Worm (Caenorhabditis elegans): ENCODE measurements around the gene ints-2.

The ints-2 gene

DNA sequence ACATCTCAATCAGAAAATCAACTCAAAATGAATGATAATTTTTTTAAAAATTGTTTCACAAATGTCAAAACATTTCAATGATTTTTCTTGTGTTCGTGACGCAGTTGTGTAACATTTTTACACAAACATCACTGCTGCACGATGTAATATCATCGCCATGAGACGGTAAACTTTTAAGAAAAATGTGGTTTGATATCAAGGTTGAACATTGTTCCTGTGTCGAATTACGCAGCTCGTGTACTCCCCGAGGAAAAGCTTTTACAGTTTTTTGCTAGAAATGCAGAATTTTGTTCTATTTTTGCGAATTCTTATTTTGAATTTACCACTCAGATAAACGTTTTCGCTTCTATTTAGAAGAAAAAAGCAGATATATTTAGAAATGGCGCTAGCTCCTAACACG, 12.2 kb downstream of the ints-2 start (continued):
- no peak for TF ChIP-seq cey-2 (tag; optimal IDR thresholded peaks at IDR 0.05; ENCODE audit: borderline replicate concordance, insufficient read depth)
- TF ChIP-seq T20F7.1 (GFP tag; optimal IDR thresholded peaks at IDR 0.05): no peak

DNA sequence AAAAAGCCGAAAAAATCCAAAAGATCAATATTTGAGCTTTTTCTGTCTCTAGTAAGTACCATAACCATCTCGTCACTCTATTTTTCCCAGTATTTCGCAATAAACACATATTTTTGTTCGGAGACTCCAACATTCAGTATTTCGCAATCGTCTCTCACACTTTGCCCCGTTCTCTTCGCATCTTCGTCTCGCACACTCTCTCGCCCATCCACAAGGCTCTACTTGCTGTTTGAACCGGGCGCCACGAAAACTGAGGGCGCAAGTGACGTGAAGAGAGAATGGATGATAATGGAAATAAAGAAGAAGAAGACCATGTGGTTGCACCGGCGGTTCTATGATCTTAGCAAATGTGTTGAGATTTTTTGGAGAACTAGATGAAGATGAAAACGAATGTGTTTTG, 14.6 kb downstream of the ints-2 start:
- TF ChIP-seq madf-9 (GFP tag; conservative IDR thresholded peaks at IDR 0.05) (no peak), zfp-2 (tag; optimal IDR thresholded peaks at IDR 0.05) (peak; percentile 18), tra-1 (GFP tag; IDR thresholded peaks at IDR 0.05) (peak; percentile 54; the same call in 1 of the 2 replicates), dmd-9 (GFP tag; IDR thresholded peaks at IDR 0.05) (no peak), pqm-1 (tag; optimal IDR thresholded peaks at IDR 0.05) (peak; percentile 63), jun-1 (tag; optimal IDR thresholded peaks at IDR 0.05) (peak; percentile 81), sdz-12 (GFP tag; optimal IDR thresholded peaks at IDR 0.05) (no peak), ceh-62 (tag; optimal IDR thresholded peaks at IDR 0.05) (no peak), ZK546.5 (tag; optimal IDR thresholded peaks at IDR 0.05) (no peak), ZK337.2 (GFP tag; IDR thresholded peaks at IDR 0.05) (no peak), vab-7 (GFP tag; IDR thresholded peaks at IDR 0.05) (peak; percentile 47; the same call in 1 of the 2 replicates), hif-1 (tag; optimal IDR thresholded peaks at IDR 0.05) (peak; percentile 15 to 86), spr-3 (GFP tag; optimal IDR thresholded peaks at IDR 0.05) (no peak), skn-1 (tag; optimal IDR thresholded peaks at IDR 0.05) (no peak), lin-39 (tag; optimal IDR thresholded peaks at IDR 0.05) (peak; percentile 21), lin-38 (GFP tag; IDR thresholded peaks at IDR 0.05) (peak; percentile 71), dmd-6 (GFP tag; IDR thresholded peaks at IDR 0.05) (peak; percentile 95), nhr-25 (tag; optimal IDR thresholded peaks at IDR 0.05; ENCODE audit: borderline replicate concordance, insufficient read depth) (peak; percentile 29), ceh-82 (tag; optimal IDR thresholded peaks at IDR 0.05) (no peak), daf-16 (GFP tag; optimal IDR thresholded peaks at IDR 0.05) (peak; percentile 12 to 76), daf-16 (tag; optimal IDR thresholded peaks at IDR 0.05) (peak; percentile 86), cey-2 (tag; optimal IDR thresholded peaks at IDR 0.05; ENCODE audit: borderline replicate concordance, insufficient read depth) (peak; percentile 11), F49E8.2 (tag; optimal IDR thresholded peaks at IDR 0.05; ENCODE audit: borderline replicate concordance) (no peak), Y75B8A.6 (GFP tag; IDR thresholded peaks at IDR 0.05) (peak; percentile 63; the same call in 1 of the 2 replicates), zip-11 (GFP tag; IDR thresholded peaks at IDR 0.05) (no peak), dpl-1 (GFP tag; optimal IDR thresholded peaks at IDR 0.05) (peak; percentile 65), snpc-4 (tag; optimal IDR thresholded peaks at IDR 0.05) (peak; percentile 45), ceh-20 (GFP tag; IDR thresholded peaks at IDR 0.05) (peak; percentile 85), zfp-3 (GFP tag; conservative IDR thresholded peaks at IDR 0.05) (peak; percentile 87), ztf-7 (tag; optimal IDR thresholded peaks at IDR 0.05) (peak; percentile 26), pha-4 (GFP tag; IDR thresholded peaks at IDR 0.05) (peak; percentile 84), pha-4 (tag; optimal IDR thresholded peaks at IDR 0.05) (peak; percentile 72), zag-1 (tag; optimal IDR thresholded peaks at IDR 0.05) (no peak), nhr-111 (GFP tag; optimal IDR thresholded peaks at IDR 0.05) (no peak), fos-1 (tag; optimal IDR thresholded peaks at IDR 0.05) (no peak), daf-19 (GFP tag; conservative IDR thresholded peaks at IDR 0.05) (0 out of 2 replicates have a peak, but pooled peaks have one; percentile 13), T26A8.4 (GFP tag; IDR thresholded peaks at IDR 0.05) (peak; percentile 84), F10B5.3 (tag; optimal IDR thresholded peaks at IDR 0.05) (no peak), F26F4.8 (GFP tag; conservative IDR thresholded peaks at IDR 0.05) (no peak), nhr-10 (tag; optimal IDR thresholded peaks at IDR 0.05) (peak; percentile 98), hlh-30 (tag; optimal IDR thresholded peaks at IDR 0.05; ENCODE audit: insufficient read depth) (peak; percentile 97), ctbp-1 (GFP tag; IDR thresholded peaks at IDR 0.05) (peak; percentile 82), nhr-237 (tag; optimal IDR thresholded peaks at IDR 0.05) (peak; percentile 10), mxl-2 (GFP tag; conservative IDR thresholded peaks at IDR 0.05) (no peak), mdt-29 (GFP tag; IDR thresholded peaks at IDR 0.05) (peak; percentile 87), ceh-32 (tag; optimal IDR thresholded peaks at IDR 0.05; ENCODE audit: poor library complexity) (no peak), saeg-2 (GFP tag; IDR thresholded peaks at IDR 0.05) (peak; percentile 63; the same call in 1 of the 2 replicates), unc-39 (tag; optimal IDR thresholded peaks at IDR 0.05) (no peak)

Data from whole organism, L4 larva.